Worm (Caenorhabditis elegans) whole organism, early embryonic: ENCODE measurements around the gene cor-1.

Source experiments
- F13C5.2 ChIP-seq: sonication (generic microtip); optimal IDR thresholded peaks from 2 replicates; lab custom pipeline; 2017; ENCODE audit warnings: mild to moderate bottlenecking, missing genetic modification characterization, inconsistent platforms, missing compliant biosample characterization
- ama-1 ChIP-seq: fragments of 150-350 bp; optimal IDR thresholded peaks from 2 replicates; lab custom pipeline; 2014
- ceh-13 ChIP-seq: fragments of 200-800 bp; sonication (Bioruptor generic); optimal IDR thresholded peaks from 2 replicates; lab custom pipeline; 2018; ENCODE audit warnings: mild to moderate bottlenecking, missing genetic modification characterization, missing compliant biosample characterization

DNA sequence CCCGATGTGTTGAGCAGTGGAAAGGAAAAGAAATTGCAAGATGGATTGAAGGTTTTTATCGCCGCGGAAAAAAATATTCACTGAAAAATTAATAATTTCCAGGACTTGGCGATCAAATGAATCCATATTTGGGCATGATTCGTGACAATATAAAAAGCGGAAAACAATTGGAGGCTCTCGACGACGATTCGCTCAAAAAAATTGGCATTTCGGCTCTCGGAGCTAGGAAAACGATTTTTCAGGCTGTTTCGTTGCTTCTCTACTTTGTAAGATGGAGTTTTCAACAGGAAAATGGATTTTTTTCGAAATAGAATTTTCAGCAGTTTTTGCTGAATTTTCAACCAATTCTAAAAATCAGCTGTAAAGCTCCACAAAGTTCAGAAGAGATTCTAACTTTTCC is 22.9 kb downstream of the cor-1 start:
- TF ChIP-seq ceh-13 (GFP tag; lab: Kevin White, UChicago) (no peak), ama-1 (no peak), F13C5.2 (tag; lab: Kevin White, UChicago) (no peak)
